Worm (Caenorhabditis elegans) whole organism, L4/young adult: ENCODE data around the gene num-1.

Source experiments
- W03F9.2 ChIP-seq: fragments of 150-350 bp; optimal IDR thresholded peaks from 2 replicates; lab custom pipeline; 2014; ENCODE audit warnings: missing biosample characterization, missing genetic modification characterization
- dao-5 ChIP-seq: sonication (generic microtip); optimal IDR thresholded peaks from 2 replicates; lab custom pipeline; 2016; ENCODE audit warnings: missing genotype, missing genetic modification characterization, moderate library complexity, missing compliant biosample characterization
- him-1 ChIP-seq: sonication (generic microtip); optimal IDR thresholded peaks from 2 replicates; lab custom pipeline; 2016; ENCODE audit warnings: missing genotype, missing genetic modification reagents, missing genetic modification characterization, missing compliant biosample characterization

- TF ChIP-seq him-1 (tag; lab: Kevin White, UChicago) (no peak), W03F9.2 (no peak), dao-5 (tag; lab: Kevin White, UChicago) (no peak)
Measured at ce11 chrV:20807038-20807437, 22.6 kb upstream of the num-1 start, which contains the start of gene Y44A6D.6.
